Fruit fly (Drosophila melanogaster) whole organism: ENCODE measurements around the gene CG14676.

Source experiments
- CG8478 ChIP-seq: fragments of >200 bp; optimal IDR thresholded peaks from 2 replicates; lab custom pipeline; 2018; ENCODE audit warnings: inconsistent platforms
- Dll ChIP-seq: fragments of >200 bp; optimal IDR thresholded peaks from 2 replicates; lab custom pipeline; 2017
- EcR ChIP-seq, 2 experiments: fragments of >200 bp; optimal IDR thresholded peaks; 2 replicates each; lab custom pipeline; 2017; ENCODE audit warnings: missing biosample characterization in 2 of 2, missing genetic modification characterization in 2 of 2, missing genetic modification reagents in 2 of 2
- pan ChIP-seq: fragments of >200 bp; optimal IDR thresholded peaks from 2 replicates; lab custom pipeline; 2017
- psq ChIP-seq: fragments of >200 bp; optimal IDR thresholded peaks from 2 replicates; lab custom pipeline; 2017
- usp ChIP-seq: fragments of >200 bp; optimal IDR thresholded peaks from 2 replicates; lab custom pipeline; 2017; ENCODE audit warnings: missing biosample characterization, missing genetic modification characterization, mixed read lengths

dm6 chr3R:5862032-5862641 lies 15.1 kb downstream of the CG14676 start, which contains the start of gene CG2017:
- TF ChIP-seq psq (lab: Kevin White, UChicago) (no peak), CG8478 (no peak), usp (GFP tag; lab: Kevin White, UChicago) (no peak), pan (lab: Kevin White, UChicago) (no peak), Dll (no peak), EcR (GFP tag; optimal IDR thresholded peaks at IDR 0.05; lab: Kevin White, UChicago) (no peak)
